Fruit fly (Drosophila melanogaster) S2 (cell line): ENCODE measurements around the gene CG31821.

Source experiments
- CG8478 ChIP-seq: fragments of >200 bp; optimal IDR thresholded peaks from 2 replicates; lab custom pipeline; 2018
- CTCF ChIP-seq, 2 experiments: fragments of >200 bp; optimal IDR thresholded peaks; 2 replicates each; lab custom pipeline; 2018

Gene CG31821

DNA sequence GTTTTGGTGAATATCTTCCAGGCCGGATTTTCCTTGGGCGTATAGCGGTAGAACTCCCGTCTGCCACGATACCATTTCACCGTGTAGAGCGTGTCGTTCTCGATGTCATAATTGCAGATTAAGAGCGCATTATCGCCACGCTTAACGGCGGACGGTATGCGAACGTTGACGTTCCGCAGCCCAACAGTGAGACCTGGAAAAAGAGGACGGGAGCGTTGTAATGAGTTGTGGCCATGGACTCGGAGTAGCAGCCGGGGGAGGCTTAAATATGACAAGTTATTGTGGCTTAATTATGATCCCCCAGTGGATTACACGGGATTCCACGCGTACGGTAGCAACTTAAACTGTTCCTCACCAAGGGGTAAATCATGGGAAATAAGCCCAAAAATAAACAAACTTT is 5.9 kb upstream of the CG31821 start:
- TF ChIP-seq CG8478 (lab: Kevin White, UChicago) = no peak
- TF ChIP-seq CTCF (optimal IDR thresholded peaks at IDR 0.05; lab: Kevin White, UChicago) = no peak

DNA sequence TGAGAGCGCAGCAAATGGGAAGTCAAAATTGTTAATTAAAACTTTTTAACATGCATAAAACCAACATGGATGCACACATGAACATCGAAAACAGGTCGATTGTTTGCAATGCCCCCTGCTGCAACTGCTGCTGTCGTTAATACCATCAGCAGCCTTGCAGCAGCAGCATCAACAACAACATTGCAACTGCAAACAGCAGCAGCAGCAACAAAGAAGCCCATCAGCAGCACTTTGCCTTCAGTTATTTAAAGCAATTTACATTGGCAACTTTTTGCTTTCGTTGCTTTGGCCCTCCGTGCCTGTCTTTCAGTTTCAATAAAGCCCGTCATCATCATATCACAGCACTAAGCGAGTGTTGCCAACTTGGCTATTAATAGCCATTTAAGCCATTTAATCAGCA is 5.1 kb upstream of the CG31821 start:
- no peak for TF ChIP-seq CTCF (optimal IDR thresholded peaks at IDR 0.05; lab: Kevin White, UChicago)
- TF ChIP-seq CG8478 (lab: Kevin White, UChicago) = no peak

DNA sequence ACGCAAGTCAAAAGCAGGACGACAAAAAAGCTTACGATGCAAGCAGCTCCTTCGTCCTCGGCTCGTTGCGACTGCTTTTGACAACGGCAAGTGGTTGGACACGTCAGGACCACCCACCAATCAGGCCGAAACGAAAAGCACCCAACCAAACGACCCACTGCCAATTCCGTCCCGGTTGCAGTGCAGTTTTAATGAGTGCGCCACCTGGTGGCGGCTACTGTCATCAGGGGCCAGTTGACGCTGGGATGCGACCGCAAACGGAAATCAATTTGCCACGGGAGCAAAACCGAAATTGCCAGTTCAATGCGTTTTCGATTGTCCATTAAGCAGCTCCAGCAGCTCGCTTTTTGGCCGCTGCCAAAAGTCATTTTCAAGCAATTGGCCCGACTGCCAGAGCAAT is 1.5 kb upstream of the CG31821 start:
- no peak for TF ChIP-seq CG8478 (lab: Kevin White, UChicago)
- peak; percentile 81 to 86 for TF ChIP-seq CTCF (optimal IDR thresholded peaks at IDR 0.05; lab: Kevin White, UChicago)

DNA sequence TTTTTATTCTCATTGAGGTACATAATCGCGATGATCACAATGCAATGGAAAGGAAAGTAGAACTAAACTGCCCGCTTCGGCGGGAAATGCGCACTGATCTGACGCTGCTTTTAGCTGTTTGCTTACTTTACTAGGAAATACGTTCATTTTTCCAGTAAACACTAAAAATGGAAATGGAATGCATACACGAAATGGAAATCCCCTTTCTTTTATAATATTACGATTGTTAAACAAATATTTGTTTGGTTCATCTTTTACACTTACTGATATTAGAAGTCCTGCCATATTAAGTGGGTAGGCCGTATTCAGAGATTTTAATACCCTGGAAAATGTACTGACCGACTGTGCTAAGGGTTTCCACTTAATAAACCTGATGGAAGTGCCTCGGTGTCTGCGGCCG is 1.8 kb downstream of the CG31821 start, which contains the start of gene CG31823:
Gene CG31823, minus strand, starts transcription at position 101 of the 400 bp plus-strand sequence.
- TF ChIP-seq CG8478 (lab: Kevin White, UChicago) (no peak), CTCF (optimal IDR thresholded peaks at IDR 0.05; lab: Kevin White, UChicago) (no peak)

DNA sequence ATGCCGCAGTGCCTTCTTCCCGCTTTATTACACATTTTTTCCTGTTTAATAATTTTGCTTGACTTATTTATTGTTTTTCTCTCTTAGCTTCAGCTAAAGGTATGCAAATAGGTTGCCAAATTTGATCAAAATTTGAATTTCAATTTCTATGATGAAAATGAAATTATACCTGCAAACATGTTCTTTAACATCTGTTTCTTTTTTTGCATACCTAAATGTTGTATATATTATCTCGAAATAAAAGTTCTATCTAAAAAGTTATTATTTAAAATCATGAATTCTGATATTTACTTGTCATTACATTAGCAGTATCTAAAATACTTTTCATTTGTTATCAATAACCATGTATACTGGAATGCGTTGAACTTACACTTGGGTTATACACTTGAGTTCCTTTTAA is 7.1 kb downstream of the CG31821 start, which contains the start of gene CG31735:
Gene CG31735, plus strand, starts transcription at position 301 of the 400 bp plus-strand sequence.
- TF ChIP-seq CG8478 (lab: Kevin White, UChicago) (no peak), CTCF (optimal IDR thresholded peaks at IDR 0.05; lab: Kevin White, UChicago) (no peak)

DNA sequence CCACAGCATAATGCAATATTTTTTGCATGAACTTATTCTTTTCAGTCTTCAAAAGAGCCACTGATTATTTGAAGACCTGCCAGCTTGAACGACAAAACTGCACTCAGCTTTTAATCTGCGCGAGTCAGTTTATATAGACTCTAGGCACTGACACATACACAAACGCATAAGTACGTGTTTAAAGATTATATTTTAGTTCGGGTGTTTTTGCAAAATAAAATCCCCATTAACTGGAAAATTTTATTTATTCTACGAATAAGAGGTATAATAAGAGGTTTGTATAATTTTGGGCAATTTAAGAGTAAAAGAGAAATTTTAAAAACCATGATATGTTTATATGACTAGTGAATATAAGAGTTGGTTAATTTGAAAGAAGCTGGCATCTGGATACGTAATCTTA is 8.5 kb downstream of the CG31821 start, which contains the start of gene Tep1:
Gene Tep1, minus strand, starts transcription at position 101 of the 400 bp plus-strand sequence.
- TF ChIP-seq CG8478 (lab: Kevin White, UChicago) = no peak
- TF ChIP-seq CTCF (optimal IDR thresholded peaks at IDR 0.05; lab: Kevin White, UChicago) = no peak

DNA sequence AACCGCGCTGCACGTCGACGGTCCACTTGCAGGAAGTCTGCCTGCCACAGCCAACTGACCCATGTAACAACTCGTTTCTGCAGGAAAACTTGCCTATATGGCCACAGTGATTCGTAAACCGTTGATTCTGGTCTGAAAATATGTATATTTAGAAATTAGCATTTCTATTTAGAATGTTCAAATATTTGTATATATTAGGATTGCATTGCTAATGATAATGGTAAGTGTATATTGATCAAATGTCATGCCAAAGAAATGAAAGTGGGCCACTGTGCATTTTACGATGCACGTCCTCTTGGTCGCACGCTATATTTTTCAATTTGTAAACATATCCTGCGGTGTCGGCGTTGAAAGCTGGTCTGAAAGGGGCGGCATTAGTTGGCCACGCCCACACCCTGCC is 16.0 kb downstream of the CG31821 start:
- TF ChIP-seq CTCF (optimal IDR thresholded peaks at IDR 0.05; lab: Kevin White, UChicago) (no peak), CG8478 (lab: Kevin White, UChicago) (no peak)

DNA sequence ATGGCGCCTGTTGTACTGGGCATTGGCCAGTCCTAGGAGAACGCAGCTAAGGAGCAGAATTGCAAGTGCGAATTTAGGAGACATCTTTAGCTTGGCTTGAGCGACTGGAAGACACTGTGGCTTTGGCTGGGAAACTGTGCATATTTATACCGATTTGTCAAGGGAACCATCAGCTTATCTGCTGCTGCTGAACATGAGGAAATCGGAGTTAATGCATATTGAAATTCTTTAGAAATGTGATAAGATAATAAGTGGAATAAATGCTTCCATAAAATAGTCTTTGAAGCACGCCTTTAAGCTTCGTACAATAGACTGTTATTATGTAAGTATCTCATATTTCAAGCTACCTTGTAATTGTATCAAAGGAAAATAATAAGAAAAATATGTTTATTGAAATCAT is 19.1 kb downstream of the CG31821 start, which contains the start of gene CG44475:
Gene CG44475, minus strand, starts transcription at position 101 of the 400 bp plus-strand sequence.
- TF ChIP-seq CG8478 (lab: Kevin White, UChicago) = no peak
- TF ChIP-seq CTCF (optimal IDR thresholded peaks at IDR 0.05; lab: Kevin White, UChicago) = no peak

DNA sequence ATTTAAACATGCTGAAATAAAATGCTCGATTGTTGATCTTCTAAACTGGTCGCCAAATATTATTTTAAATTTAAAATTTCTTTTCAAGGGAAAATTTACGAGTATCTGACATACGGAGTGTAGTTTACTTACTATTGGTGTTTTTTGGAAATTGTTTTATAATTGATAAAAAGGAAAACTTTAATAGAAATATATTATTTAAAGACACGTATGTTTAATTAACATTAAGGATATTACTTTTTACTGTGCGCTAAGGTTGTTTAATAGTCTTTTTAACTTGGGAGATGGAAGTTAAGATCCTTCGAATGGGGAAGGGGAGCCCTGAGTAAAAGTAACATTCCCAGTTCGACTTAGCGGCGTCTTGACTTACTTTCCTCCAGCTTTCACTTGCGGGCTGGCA is 22.2 kb downstream of the CG31821 start, which contains the start of gene CG7653:
Gene CG7653, minus strand, starts transcription at position 101 of the 400 bp plus-strand sequence.
- TF ChIP-seq CTCF (optimal IDR thresholded peaks at IDR 0.05; lab: Kevin White, UChicago) (no peak), CG8478 (lab: Kevin White, UChicago) (no peak)

DNA sequence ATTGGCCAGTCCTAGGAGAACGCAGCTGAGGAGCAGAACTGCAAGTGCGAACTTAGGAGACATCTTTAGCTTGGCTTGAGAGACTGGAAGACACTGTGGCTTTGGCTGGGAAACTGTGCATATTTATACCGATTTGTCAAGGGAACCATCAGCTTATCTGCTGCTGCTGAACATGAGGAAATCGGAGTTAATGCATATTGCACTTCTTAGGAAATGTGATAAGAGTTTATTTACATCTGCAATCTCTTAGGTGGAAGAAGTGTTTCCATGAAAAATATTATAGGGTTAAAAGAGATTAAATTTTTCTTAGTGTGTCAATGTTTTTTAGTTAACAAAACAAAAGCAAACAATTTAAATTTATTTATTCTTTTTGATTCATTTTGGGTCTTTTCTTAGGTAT is 36.8 kb downstream of the CG31821 start, which contains the start of gene CG42792:
Gene CG42792, minus strand, starts transcription at position 101 of the 400 bp plus-strand sequence.
- no peak for TF ChIP-seq CG8478 (lab: Kevin White, UChicago)
- no peak for TF ChIP-seq CTCF (optimal IDR thresholded peaks at IDR 0.05; lab: Kevin White, UChicago)

DNA sequence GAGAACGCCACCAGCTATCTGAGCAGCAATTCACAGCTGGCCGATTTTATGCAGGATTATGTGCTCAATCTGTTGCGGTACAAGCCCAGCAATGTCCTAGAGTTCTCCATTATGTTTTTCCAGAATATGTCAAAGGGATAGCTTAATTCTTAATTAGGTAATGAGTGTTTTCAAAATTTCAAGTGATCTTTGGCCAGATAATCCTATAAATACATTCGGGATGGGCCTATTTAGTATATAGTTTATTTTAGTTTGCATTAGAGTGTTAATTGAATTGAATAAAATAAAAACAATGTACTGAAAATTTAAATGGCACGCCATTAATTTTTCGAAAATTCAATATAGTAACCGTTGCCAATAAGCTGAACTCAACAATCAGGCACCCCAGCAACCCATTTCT is 48.4 kb downstream of the CG31821 start, which contains the start of gene Tektin-A:
Gene Tektin-A, plus strand, starts transcription at position 301 of the 400 bp plus-strand sequence.
- TF ChIP-seq CTCF (optimal IDR thresholded peaks at IDR 0.05; lab: Kevin White, UChicago) (no peak), CG8478 (lab: Kevin White, UChicago) (no peak)

DNA sequence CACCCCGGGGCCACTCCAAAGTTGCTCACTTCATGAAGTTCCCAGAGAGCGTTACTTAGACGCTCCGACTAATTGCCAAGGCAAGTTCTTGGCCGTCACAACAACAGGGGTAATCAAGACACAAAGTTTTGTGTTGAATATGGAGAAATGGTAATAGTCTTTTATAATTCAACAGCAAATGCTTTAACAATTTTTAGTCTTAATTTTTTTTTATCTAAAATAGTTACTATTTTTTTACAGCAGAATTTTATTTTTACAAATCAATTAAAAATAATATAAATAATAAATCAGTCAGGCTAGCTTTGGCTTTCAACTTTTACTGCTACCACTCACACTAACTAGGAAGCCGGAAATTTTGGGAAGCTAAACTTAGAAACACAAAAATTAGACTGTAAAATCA is 49.9 kb downstream of the CG31821 start, which contains the start of gene CG13243:
Gene CG13243, plus strand, starts transcription at position 301 of the 400 bp plus-strand sequence.
- TF ChIP-seq CTCF (optimal IDR thresholded peaks at IDR 0.05; lab: Kevin White, UChicago) (no peak), CG8478 (lab: Kevin White, UChicago) (no peak)
